Worm (Caenorhabditis elegans) whole organism, L4/young adult: ENCODE data around the gene F38B6.4.

Experiments
- W03F9.2 ChIP-seq: fragments of 150-350 bp; optimal IDR thresholded peaks from 2 replicates; lab custom pipeline; 2014; ENCODE audit warnings: missing biosample characterization, missing genetic modification characterization
- dao-5 ChIP-seq: sonication (generic microtip); optimal IDR thresholded peaks from 2 replicates; lab custom pipeline; 2016; ENCODE audit warnings: missing genotype, missing genetic modification characterization, moderate library complexity, missing compliant biosample characterization
- him-1 ChIP-seq: sonication (generic microtip); optimal IDR thresholded peaks from 2 replicates; lab custom pipeline; 2016; ENCODE audit warnings: missing genotype, missing genetic modification reagents, missing genetic modification characterization, missing compliant biosample characterization

DNA sequence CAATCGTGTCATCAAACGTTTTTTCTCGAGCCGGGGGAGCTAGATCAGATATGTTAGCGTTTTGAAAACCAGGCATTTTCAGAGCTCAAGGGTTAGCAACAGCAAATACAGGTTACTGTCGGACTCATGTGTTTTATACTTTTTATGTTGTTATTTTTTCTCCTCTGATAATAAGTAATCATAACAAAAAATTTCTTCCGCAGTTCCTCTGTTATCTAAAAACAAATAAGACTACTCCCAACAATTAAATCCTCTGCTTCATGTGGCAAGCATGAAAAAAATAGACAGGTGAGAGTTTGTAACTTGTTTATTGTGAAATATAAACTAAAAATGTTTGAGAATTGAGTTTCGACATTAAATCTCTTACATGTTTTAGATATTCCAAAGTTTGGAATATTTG is 43.9 kb downstream of the F38B6.4 start, which contains the start of gene smf-2:
- no peak for TF ChIP-seq dao-5 (tag; lab: Kevin White, UChicago)
- TF ChIP-seq W03F9.2 (tag; lab: Kevin White, UChicago): no peak
- no peak for TF ChIP-seq him-1
